Fruit fly (Drosophila melanogaster) whole organism, embryonic: ENCODE data around the gene Alg9.

ENCODE experiments used
- Aef1 ChIP-seq: fragments of 200-800 bp; sonication (Bioruptor generic); IDR thresholded peaks from 3 replicates; pipeline ENCODE4 v1.3.6; 2022; ENCODE audit warnings: missing biosample characterization, missing genetic modification characterization
- Awh ChIP-seq: fragments of 200-800 bp; sonication (Bioruptor generic); IDR thresholded peaks from 2 replicates; pipeline ENCODE4, ENCODE4 v1.3.6; 2022; ENCODE audit warnings: missing biosample characterization, missing genetic modification characterization
- CG1024 ChIP-seq: fragments of 200-800 bp; sonication (Bioruptor generic); IDR thresholded peaks from 2 replicates; pipeline ENCODE4 v1.3.6; 2022; ENCODE audit warnings: missing biosample characterization, missing genetic modification characterization
- CG10267 ChIP-seq: fragments of 200-800 bp; sonication (Bioruptor generic); optimal IDR thresholded peaks from 2 replicates; lab custom pipeline; 2018; ENCODE audit warnings: missing biosample characterization, mild to moderate bottlenecking, missing genetic modification characterization, moderate library complexity
- CG10274 ChIP-seq: fragments of 200-800 bp; sonication (Bioruptor generic); optimal IDR thresholded peaks from 3 replicates; lab custom pipeline; 2017; ENCODE audit warnings: missing biosample characterization, mild to moderate bottlenecking, missing genetic modification characterization
- CG10959 ChIP-seq: fragments of 200-800 bp; sonication (Bioruptor generic); IDR thresholded peaks from 2 replicates; pipeline ENCODE4 v1.3.6; 2022; ENCODE audit warnings: missing biosample characterization, missing genetic modification characterization
- CG13123 ChIP-seq: fragments of 200-800 bp; sonication (Bioruptor generic); optimal IDR thresholded peaks from 2 replicates; lab custom pipeline; 2016; ENCODE audit warnings: missing biosample characterization, missing genetic modification characterization
- CG13287 ChIP-seq: fragments of 200-800 bp; sonication (Bioruptor generic); IDR thresholded peaks from 2 replicates; pipeline ENCODE4 v1.3.6; 2022; ENCODE audit warnings: missing biosample characterization, missing genetic modification characterization; ENCODE audit not compliant: partially characterized antibody
- CG14441 ChIP-seq: fragments of 200-800 bp; sonication (Bioruptor generic); IDR thresholded peaks from 2 replicates; pipeline ENCODE4 v1.3.6; 2022; ENCODE audit warnings: missing biosample characterization, missing genetic modification characterization
- CG17568 ChIP-seq: fragments of 200-800 bp; sonication (Bioruptor generic); optimal IDR thresholded peaks from 2 replicates; lab custom pipeline; 2018; ENCODE audit warnings: missing biosample characterization, mild to moderate bottlenecking, missing genetic modification characterization, moderate library complexity
- CG31441 ChIP-seq: fragments of 200-800 bp; sonication (Bioruptor generic); IDR thresholded peaks from 2 replicates; pipeline ENCODE4 v1.3.6; 2022; ENCODE audit warnings: missing biosample characterization, missing genetic modification characterization
- CG42726 ChIP-seq: fragments of 200-800 bp; sonication (Bioruptor generic); IDR thresholded peaks from 2 replicates; pipeline ENCODE4 v1.3.6; 2022; ENCODE audit warnings: missing biosample characterization, missing genetic modification characterization; ENCODE audit not compliant: partially characterized antibody
- CG4820 ChIP-seq: fragments of 200-800 bp; sonication (Bioruptor generic); optimal IDR thresholded peaks from 3 replicates; lab custom pipeline; 2016; ENCODE audit warnings: missing biosample characterization, missing genetic modification characterization
- CG4854 ChIP-seq: fragments of 200-800 bp; sonication (Bioruptor generic); optimal IDR thresholded peaks from 2 replicates; lab custom pipeline; 2016; ENCODE audit warnings: missing biosample characterization, missing genetic modification characterization, inconsistent platforms
- CG5245 ChIP-seq: fragments of 200-800 bp; sonication (Bioruptor generic); optimal IDR thresholded peaks from 3 replicates; lab custom pipeline; 2016; ENCODE audit warnings: missing biosample characterization, missing genetic modification characterization
- CG8359 ChIP-seq: fragments of 200-800 bp; sonication (Bioruptor generic); optimal IDR thresholded peaks from 2 replicates; lab custom pipeline; 2017; ENCODE audit warnings: missing biosample characterization, mild to moderate bottlenecking, missing genetic modification characterization, borderline replicate concordance
- CG9437 ChIP-seq: fragments of 200-800 bp; sonication (Bioruptor generic); optimal IDR thresholded peaks from 2 replicates; lab custom pipeline; 2018; ENCODE audit warnings: missing biosample characterization, mild to moderate bottlenecking, missing genetic modification characterization
- CoRest ChIP-seq: fragments of 200-800 bp; sonication (Bioruptor generic); optimal IDR thresholded peaks from 3 replicates; lab custom pipeline; 2018; ENCODE audit warnings: missing biosample characterization, mild to moderate bottlenecking, missing genetic modification characterization, moderate library complexity
- Dip3 ChIP-seq: fragments of 200-800 bp; sonication (Bioruptor generic); optimal IDR thresholded peaks from 3 replicates; lab custom pipeline; 2016; ENCODE audit warnings: missing biosample characterization, missing genetic modification characterization
- Dp ChIP-seq: fragments of 200-800 bp; sonication (Bioruptor generic); optimal IDR thresholded peaks from 2 replicates; lab custom pipeline; 2018; ENCODE audit warnings: missing biosample characterization, mild to moderate bottlenecking, missing genetic modification characterization, moderate library complexity
- Eip74EF ChIP-seq, 2 experiments: fragments of 200-800 bp in 1 of 2; fragments of >200 bp in 1 of 2; sonication (Bioruptor generic) in 1 of 2; optimal IDR thresholded peaks; 2 replicates each; lab custom pipeline; 2017 to 2019; ENCODE audit warnings: missing biosample characterization in 2 of 2, missing genetic modification characterization in 2 of 2, mild to moderate bottlenecking in 1 of 2, moderate library complexity in 1 of 2
- Ets97D ChIP-seq: fragments of 200-800 bp; sonication (Bioruptor generic); optimal IDR thresholded peaks from 3 replicates; lab custom pipeline; 2016; ENCODE audit warnings: missing biosample characterization, missing genetic modification characterization
- H2.0 ChIP-seq: fragments of 200-800 bp; sonication (Bioruptor generic); IDR thresholded peaks from 2 replicates; pipeline ENCODE4 v1.3.6; 2022; ENCODE audit warnings: missing biosample characterization, missing genetic modification characterization
- Hmx ChIP-seq: fragments of 200-800 bp; sonication (Bioruptor generic); optimal IDR thresholded peaks from 2 replicates; lab custom pipeline; 2016; ENCODE audit warnings: missing biosample characterization, missing genetic modification characterization
- Mad ChIP-seq: fragments of 200-800 bp; sonication (Bioruptor generic); optimal IDR thresholded peaks from 2 replicates; lab custom pipeline; 2016; ENCODE audit warnings: missing biosample characterization, missing genetic modification characterization
- Myb ChIP-seq: fragments of 200-800 bp; sonication (Bioruptor generic); optimal IDR thresholded peaks from 2 replicates; lab custom pipeline; 2016; ENCODE audit warnings: missing biosample characterization, missing genetic modification characterization
- Oaz ChIP-seq: fragments of 200-800 bp; sonication (Bioruptor generic); IDR thresholded peaks from 2 replicates; pipeline ENCODE4 v1.3.6; 2022; ENCODE audit warnings: missing biosample characterization, missing genetic modification characterization
- PHDP ChIP-seq: fragments of 200-800 bp; sonication (Bioruptor generic); optimal IDR thresholded peaks from 3 replicates; lab custom pipeline; 2018; ENCODE audit warnings: missing biosample characterization, mild to moderate bottlenecking, missing genetic modification characterization, moderate library complexity
- Six4 ChIP-seq: fragments of 200-800 bp; sonication (Bioruptor generic); optimal IDR thresholded peaks from 2 replicates; lab custom pipeline; 2016; ENCODE audit warnings: missing biosample characterization, missing genetic modification characterization
- Sox102F ChIP-seq: fragments of 200-800 bp; sonication (Bioruptor generic); optimal IDR thresholded peaks from 2 replicates; lab custom pipeline; 2018; ENCODE audit warnings: missing biosample characterization, mild to moderate bottlenecking, missing genetic modification characterization, moderate library complexity
- Stat92E ChIP-seq, 3 experiments: fragments of >200 bp in 2 of 3; fragments of 200-800 bp in 1 of 3; sonication (Bioruptor generic) in 1 of 3; optimal IDR thresholded peaks; 2 replicates each; lab custom pipeline; 2017 to 2019; ENCODE audit warnings: missing biosample characterization in 3 of 3, missing genetic modification characterization in 3 of 3, mild to moderate bottlenecking in 1 of 3, moderate library complexity in 1 of 3
- ap ChIP-seq: fragments of 200-800 bp; sonication (Bioruptor generic); IDR thresholded peaks from 2 replicates; pipeline ENCODE4 v1.3.6; 2022; ENCODE audit warnings: missing biosample characterization, missing genetic modification characterization
- disco-r ChIP-seq: fragments of 200-800 bp; sonication (Bioruptor generic); optimal IDR thresholded peaks from 2 replicates; lab custom pipeline; 2016; ENCODE audit warnings: missing biosample characterization, missing genetic modification characterization
- dmrt99B ChIP-seq: fragments of 200-800 bp; sonication (Bioruptor generic); optimal IDR thresholded peaks from 2 replicates; lab custom pipeline; 2018; ENCODE audit warnings: missing biosample characterization, mild to moderate bottlenecking, missing genetic modification characterization, moderate library complexity
- esg ChIP-seq: fragments of 200-800 bp; sonication (Bioruptor generic); conservative IDR thresholded peaks from 2 replicates; pipeline ENCODE4 v1.3.6; 2022; ENCODE audit warnings: missing biosample characterization, missing genetic modification characterization
- ewg ChIP-seq: fragments of 200-800 bp; sonication (Bioruptor generic); optimal IDR thresholded peaks from 3 replicates; lab custom pipeline; 2017; ENCODE audit warnings: mild to moderate bottlenecking, missing biosample characterization, missing genetic modification reagents, missing genetic modification characterization
- exex ChIP-seq: fragments of 200-800 bp; sonication (Bioruptor generic); optimal IDR thresholded peaks from 4 replicates; lab custom pipeline; 2018; ENCODE audit warnings: missing biosample characterization, mild to moderate bottlenecking, missing genetic modification characterization, moderate library complexity
- gce ChIP-seq: fragments of 200-800 bp; sonication (Bioruptor generic); IDR thresholded peaks from 3 replicates; pipeline ENCODE4 v1.3.6; 2022; ENCODE audit warnings: missing biosample characterization, missing genetic modification characterization
- jumu ChIP-seq: fragments of 200-800 bp; sonication (Bioruptor generic); optimal IDR thresholded peaks from 3 replicates; lab custom pipeline; 2016; ENCODE audit warnings: missing biosample characterization, missing genetic modification characterization
- kni ChIP-seq: fragments of 200-800 bp; sonication (Bioruptor generic); optimal IDR thresholded peaks from 3 replicates; lab custom pipeline; 2017; ENCODE audit warnings: mild to moderate bottlenecking, missing biosample characterization, missing genetic modification reagents, missing genetic modification characterization
- luna ChIP-seq: fragments of 200-800 bp; sonication (Bioruptor generic); optimal IDR thresholded peaks from 2 replicates; lab custom pipeline; 2016; ENCODE audit warnings: missing biosample characterization, missing genetic modification characterization
- mld ChIP-seq: fragments of 200-800 bp; sonication (Bioruptor generic); IDR thresholded peaks from 3 replicates; pipeline ENCODE4 v1.3.6; 2022; ENCODE audit warnings: missing biosample characterization, missing genetic modification characterization; ENCODE audit not compliant: partially characterized antibody
- pzg ChIP-seq: fragments of 200-800 bp; sonication (Bioruptor generic); optimal IDR thresholded peaks from 3 replicates; lab custom pipeline; 2018; ENCODE audit warnings: missing biosample characterization, mild to moderate bottlenecking, missing genetic modification characterization, moderate library complexity
- schlank ChIP-seq: fragments of 200-800 bp; sonication (Bioruptor generic); optimal IDR thresholded peaks from 2 replicates; lab custom pipeline; 2018; ENCODE audit warnings: missing biosample characterization, mild to moderate bottlenecking, missing genetic modification characterization
- sd ChIP-seq: fragments of 200-800 bp; sonication (Bioruptor generic); optimal IDR thresholded peaks from 3 replicates; lab custom pipeline; 2018; ENCODE audit warnings: missing biosample characterization, mild to moderate bottlenecking, missing genetic modification characterization, moderate library complexity
- shn ChIP-seq: fragments of 200-800 bp; sonication (Bioruptor generic); optimal IDR thresholded peaks from 3 replicates; lab custom pipeline; 2016; ENCODE audit warnings: missing biosample characterization, missing genetic modification characterization
- slp2 ChIP-seq: fragments of 200-800 bp; sonication (Bioruptor generic); optimal IDR thresholded peaks from 2 replicates; lab custom pipeline; 2016; ENCODE audit warnings: missing biosample characterization, missing genetic modification characterization
- tin ChIP-seq: fragments of 200-800 bp; sonication (Bioruptor generic); optimal IDR thresholded peaks from 3 replicates; lab custom pipeline; 2016; ENCODE audit warnings: missing biosample characterization, missing genetic modification characterization
- zf30C ChIP-seq: fragments of 200-800 bp; sonication (Bioruptor generic); optimal IDR thresholded peaks from 3 replicates; lab custom pipeline; 2018; ENCODE audit warnings: missing biosample characterization, mild to moderate bottlenecking, missing genetic modification characterization
- zfh2 ChIP-seq: fragments of 200-800 bp; sonication (Bioruptor generic); optimal IDR thresholded peaks from 2 replicates; lab custom pipeline; 2016; ENCODE audit warnings: missing biosample characterization, missing genetic modification characterization

Alg9 gene

dm6 chr3R:25215123-25215522, 6.3 kb upstream of the Alg9 start, which contains the start of gene Saysd1 (continued):
- peak; percentile 19; the same call in 1 of the 3 replicates for TF ChIP-seq Aef1 (GFP tag; lab: Robert Waterston, UW)
- TF ChIP-seq shn (GFP tag; lab: Kevin White, UChicago) = no peak
- no peak for TF ChIP-seq H2.0
- peak; percentile 28; the same call in 1 of the 2 replicates for TF ChIP-seq Awh (GFP tag; lab: Robert Waterston, UW)
- TF ChIP-seq esg (GFP tag; lab: Robert Waterston, UW) = no peak
- TF ChIP-seq CG10274 (GFP tag; lab: Kevin White, UChicago) = no peak
- peak; percentile 51; the same call in 1 of the 2 replicates for TF ChIP-seq CG14441
- no peak for TF ChIP-seq Eip74EF (GFP tag; optimal IDR thresholded peaks at IDR 0.05; lab: Kevin White, UChicago)
- no peak for TF ChIP-seq Dip3 (GFP tag; lab: Kevin White, UChicago)
- TF ChIP-seq CG13287 = peak; percentile 91
- TF ChIP-seq CG10959 = no peak
- TF ChIP-seq CG1024 = no peak
- peak; percentile 30 for TF ChIP-seq tin (GFP tag; lab: Kevin White, UChicago)
- peak; percentile 7 for TF ChIP-seq PHDP
- no peak for TF ChIP-seq CG4820 (GFP tag; lab: Kevin White, UChicago)
- peak; percentile 78; the same call in 2 of the 3 replicates for TF ChIP-seq mld (GFP tag; lab: Robert Waterston, UW)
- peak; percentile 51 for TF ChIP-seq Myb (GFP tag; lab: Kevin White, UChicago)
- TF ChIP-seq dmrt99B (tag; lab: Kevin White, UChicago) = no peak
- TF ChIP-seq Dp = peak; percentile 25
- TF ChIP-seq sd (tag; lab: Kevin White, UChicago) = no peak
- no peak for TF ChIP-seq ewg (GFP tag; lab: Kevin White, UChicago)
- peak; percentile 14 for TF ChIP-seq CG4854 (GFP tag; lab: Kevin White, UChicago)
- peak; percentile 16 for TF ChIP-seq jumu (GFP tag; lab: Kevin White, UChicago)
- TF ChIP-seq CG5245 (GFP tag; lab: Kevin White, UChicago) = no peak
- TF ChIP-seq CoRest (tag; lab: Kevin White, UChicago) = no peak
- peak; percentile 32; the same call in 1 of the 3 replicates for TF ChIP-seq gce (GFP tag; lab: Robert Waterston, UW)
- peak; percentile 26 for TF ChIP-seq Ets97D (GFP tag; lab: Kevin White, UChicago)
- TF ChIP-seq Stat92E (GFP tag; optimal IDR thresholded peaks at IDR 0.05; lab: Kevin White, UChicago) = no peak
- TF ChIP-seq CG13123 (GFP tag; lab: Kevin White, UChicago) = no peak
- TF ChIP-seq kni (GFP tag; lab: Kevin White, UChicago) = no peak
- TF ChIP-seq CG31441 (GFP tag; lab: Robert Waterston, UW) = peak; percentile 21; the same call in 1 of the 2 replicates
- peak; percentile 9 for TF ChIP-seq exex (tag; lab: Kevin White, UChicago)
- no peak for TF ChIP-seq zf30C
- no peak for TF ChIP-seq CG17568 (GFP tag; lab: Kevin White, UChicago)
- TF ChIP-seq pzg (GFP tag; lab: Kevin White, UChicago) = peak; percentile 43
- TF ChIP-seq Mad (GFP tag; lab: Kevin White, UChicago) = no peak
- TF ChIP-seq ap = no peak
- TF ChIP-seq zfh2 (GFP tag; lab: Kevin White, UChicago) = peak; percentile 10
- TF ChIP-seq Sox102F = no peak
- no peak for TF ChIP-seq disco-r (GFP tag; lab: Kevin White, UChicago)
- TF ChIP-seq luna (GFP tag; lab: Kevin White, UChicago) = no peak
- TF ChIP-seq schlank (tag; lab: Kevin White, UChicago) = no peak
- peak; percentile 16 for TF ChIP-seq CG10267 (tag; lab: Kevin White, UChicago)
- TF ChIP-seq slp2 (GFP tag; lab: Kevin White, UChicago) = no peak
- TF ChIP-seq CG42726 (GFP tag; lab: Robert Waterston, UW) = peak; percentile 29; the same call in 1 of the 2 replicates
- TF ChIP-seq CG8359 = no peak
- peak; percentile 77 for TF ChIP-seq CG9437 (GFP tag; lab: Kevin White, UChicago)
- peak; percentile 13 for TF ChIP-seq Six4 (GFP tag; lab: Kevin White, UChicago)
- peak; percentile 10 for TF ChIP-seq Hmx (GFP tag; lab: Kevin White, UChicago)
- TF ChIP-seq Oaz (GFP tag; lab: Robert Waterston, UW) = no peak
